Worm (Caenorhabditis elegans) whole organism, L2 larva: ENCODE results near the gene lact-8.

ENCODE experiments used
- ceh-16 ChIP-seq: fragments of 150-350 bp; optimal IDR thresholded peaks from 2 replicates; lab custom pipeline; 2014; ENCODE audit warnings: missing biosample characterization, missing genetic modification characterization
- dmd-4 ChIP-seq: sonication (generic microtip); optimal IDR thresholded peaks from 2 replicates; lab custom pipeline; 2017; ENCODE audit warnings: missing biosample characterization, missing genetic modification characterization
- elt-3 ChIP-seq: sonication (generic microtip); optimal IDR thresholded peaks from 2 replicates; lab custom pipeline; 2017; ENCODE audit warnings: missing biosample characterization, missing genetic modification characterization
- lin-11 ChIP-seq: fragments of 150-350 bp; sonication (generic microtip); optimal IDR thresholded peaks from 2 replicates; lab custom pipeline; 2014; ENCODE audit warnings: missing biosample characterization, missing genetic modification characterization, inconsistent platforms, mixed read lengths
- lin-13 ChIP-seq: fragments of 150-350 bp; optimal IDR thresholded peaks from 2 replicates; lab custom pipeline; 2014; ENCODE audit warnings: missing biosample characterization, missing genetic modification reagents, missing genetic modification characterization
- nhr-237 ChIP-seq: fragments of 150-350 bp; optimal IDR thresholded peaks from 2 replicates; lab custom pipeline; 2014; ENCODE audit warnings: missing biosample characterization, missing genetic modification characterization
- nhr-77 ChIP-seq: fragments of 150-350 bp; optimal IDR thresholded peaks from 2 replicates; lab custom pipeline; 2014; ENCODE audit warnings: missing biosample characterization, missing genetic modification characterization
- unc-39 ChIP-seq: fragments of 150-350 bp; optimal IDR thresholded peaks from 2 replicates; lab custom pipeline; 2014; ENCODE audit warnings: missing biosample characterization, missing genetic modification characterization

ce11 chrV:11076403-11076802 is 17.0 kb downstream of the lact-8 start:
- TF ChIP-seq ceh-16 (tag; lab: Kevin White, UChicago) (no peak), lin-11 (no peak), nhr-77 (tag; lab: Kevin White, UChicago) (no peak), lin-13 (peak; percentile 32), dmd-4 (no peak), unc-39 (tag; lab: Kevin White, UChicago) (no peak), nhr-237 (tag; lab: Kevin White, UChicago) (no peak), elt-3 (tag; lab: Kevin White, UChicago) (no peak)
